Worm (Caenorhabditis elegans) whole organism, L1 larva: Measurements from ENCODE around the gene str-253.

Experiments
- C34B4.2 ChIP-seq: sonication (generic microtip); optimal IDR thresholded peaks from 2 replicates; lab custom pipeline; 2017; ENCODE audit warnings: mild to moderate bottlenecking, missing genetic modification characterization, missing compliant biosample characterization
- aha-1 ChIP-seq: fragments of 150-350 bp; optimal IDR thresholded peaks from 2 replicates; lab custom pipeline; 2014; ENCODE audit warnings: missing biosample characterization, missing genetic modification characterization
- alr-1 ChIP-seq: fragments of 200-800 bp; sonication (Bioruptor generic); optimal IDR thresholded peaks from 2 replicates; lab custom pipeline; 2018; ENCODE audit warnings: borderline replicate concordance, mild to moderate bottlenecking, missing genetic modification characterization, missing compliant biosample characterization
- aly-2 ChIP-seq: fragments of 150-350 bp; optimal IDR thresholded peaks from 2 replicates; lab custom pipeline; 2014; ENCODE audit warnings: missing biosample characterization, missing genetic modification characterization
- blmp-1 ChIP-seq: fragments of 150-350 bp; optimal IDR thresholded peaks from 2 replicates; lab custom pipeline; 2014; ENCODE audit warnings: missing biosample characterization, missing genetic modification characterization
- ceh-88 ChIP-seq: fragments of 200-800 bp; sonication (Bioruptor generic); IDR thresholded peaks from 2 replicates; pipeline ENCODE4 v1.3.6; 2022; ENCODE audit warnings: missing genetic modification characterization, missing compliant biosample characterization
- ces-1 ChIP-seq: fragments of 150-350 bp; optimal IDR thresholded peaks from 2 replicates; lab custom pipeline; 2014; ENCODE audit warnings: missing biosample characterization, missing genetic modification reagents, missing genetic modification characterization
- dpl-1 ChIP-seq, 3 experiments: fragments of 150-350 bp in 2 of 3; sonication (generic microtip) in 1 of 3; optimal IDR thresholded peaks; 2 replicates each; lab custom pipeline; 2014 to 2017; ENCODE audit warnings: missing biosample characterization in 3 of 3, missing genetic modification characterization in 3 of 3, missing genetic modification reagents in 3 of 3
- efl-1 ChIP-seq, 4 experiments: fragments of 150-350 bp; optimal IDR thresholded peaks in 3 of 4; peaks in 1 of 4; 1 replicate in 1 of 4; 2 replicates in 3 of 4; lab custom pipeline; 2014; ENCODE audit warnings: missing biosample characterization in 2 of 4, missing genetic modification characterization in 2 of 4, missing genetic modification reagents in 2 of 4
- egl-13 ChIP-seq: sonication (generic microtip); optimal IDR thresholded peaks from 2 replicates; lab custom pipeline; 2016; ENCODE audit warnings: missing genotype, missing genetic modification reagents, missing genetic modification characterization, missing compliant biosample characterization
- egl-27 ChIP-seq, 2 experiments: fragments of 150-350 bp in 1 of 2; sonication (generic microtip); optimal IDR thresholded peaks; 3 replicates each; lab custom pipeline; 2017 to 2018; ENCODE audit warnings: missing biosample characterization in 2 of 2, missing genetic modification characterization in 2 of 2, missing genetic modification reagents in 2 of 2
- elt-2 ChIP-seq: sonication (generic microtip); optimal IDR thresholded peaks from 2 replicates; lab custom pipeline; 2016; ENCODE audit warnings: missing genetic modification characterization, mild to moderate bottlenecking, inconsistent platforms, missing compliant biosample characterization, missing genetic modification reagents
- fkh-10 ChIP-seq: sonication (generic microtip); optimal IDR thresholded peaks from 2 replicates; lab custom pipeline; 2017; ENCODE audit warnings: missing biosample characterization, missing genetic modification reagents, missing genetic modification characterization
- fkh-8 ChIP-seq: sonication (generic microtip); optimal IDR thresholded peaks from 2 replicates; lab custom pipeline; 2016; ENCODE audit warnings: mild to moderate bottlenecking, missing genetic modification characterization, missing compliant biosample characterization
- fos-1 ChIP-seq: fragments of 150-350 bp; optimal IDR thresholded peaks from 2 replicates; lab custom pipeline; 2014; ENCODE audit warnings: missing biosample characterization, missing genetic modification characterization
- grh-1 ChIP-seq: fragments of 200-800 bp; sonication (Bioruptor generic); IDR thresholded peaks from 2 replicates; pipeline ENCODE4 v1.3.6; 2022; ENCODE audit warnings: missing genetic modification reagents, missing genetic modification characterization, missing compliant biosample characterization
- hlh-17 ChIP-seq: fragments of 200-800 bp; sonication (Bioruptor generic); optimal IDR thresholded peaks from 2 replicates; lab custom pipeline; 2018; ENCODE audit warnings: missing genetic modification characterization, mild to moderate bottlenecking, missing compliant biosample characterization, moderate library complexity, borderline replicate concordance
- hlh-4 ChIP-seq: sonication (generic microtip); optimal IDR thresholded peaks from 2 replicates; lab custom pipeline; 2016; ENCODE audit warnings: mild to moderate bottlenecking, missing genetic modification characterization, missing compliant biosample characterization
- hpl-2 ChIP-seq: fragments of 150-350 bp; optimal IDR thresholded peaks from 2 replicates; lab custom pipeline; 2014; ENCODE audit warnings: missing biosample characterization, missing genetic modification reagents, missing genetic modification characterization
- irx-1 ChIP-seq: sonication (generic microtip); optimal IDR thresholded peaks from 2 replicates; lab custom pipeline; 2016; ENCODE audit warnings: missing genetic modification characterization, missing compliant biosample characterization
- isw-1 ChIP-seq: fragments of 200-800 bp; sonication (Bioruptor generic); IDR thresholded peaks from 2 replicates; pipeline ENCODE4 v1.3.6; 2022; ENCODE audit warnings: missing genetic modification characterization, missing compliant biosample characterization
- jun-1 ChIP-seq: fragments of 150-350 bp; optimal IDR thresholded peaks from 2 replicates; lab custom pipeline; 2014; ENCODE audit warnings: missing biosample characterization, missing genetic modification reagents, missing genetic modification characterization
- lin-13 ChIP-seq: fragments of 150-350 bp; optimal IDR thresholded peaks from 2 replicates; lab custom pipeline; 2014; ENCODE audit warnings: missing biosample characterization, missing genetic modification reagents, missing genetic modification characterization
- lin-14 ChIP-seq: fragments of 200-800 bp; sonication (Bioruptor generic); optimal IDR thresholded peaks from 2 replicates; lab custom pipeline; 2018; ENCODE audit warnings: mild to moderate bottlenecking, missing genetic modification characterization, moderate library complexity, missing compliant biosample characterization
- lin-35 ChIP-seq, 2 experiments: fragments of 150-350 bp; optimal IDR thresholded peaks; 2 replicates each; lab custom pipeline; 2014; ENCODE audit warnings: missing biosample characterization in 2 of 2, missing genetic modification characterization in 2 of 2, missing genetic modification reagents in 2 of 2
- mab-9 ChIP-seq: fragments of 200-800 bp; sonication (Bioruptor generic); IDR thresholded peaks from 2 replicates; pipeline ENCODE4 v1.3.6; 2022; ENCODE audit warnings: missing genetic modification reagents, missing genetic modification characterization, missing compliant biosample characterization
- mdl-1 ChIP-seq, 2 experiments: fragments of 150-350 bp; optimal IDR thresholded peaks; 2 replicates each; lab custom pipeline; 2014 to 2017; ENCODE audit warnings: missing biosample characterization in 2 of 2, missing genetic modification characterization in 2 of 2, inconsistent platforms in 1 of 2
- mef-2 ChIP-seq: fragments of 150-350 bp; optimal IDR thresholded peaks from 2 replicates; lab custom pipeline; 2014; ENCODE audit warnings: missing biosample characterization, missing genetic modification characterization
- mep-1 ChIP-seq: fragments of 150-350 bp; optimal IDR thresholded peaks from 2 replicates; lab custom pipeline; 2014; ENCODE audit warnings: missing biosample characterization, missing genetic modification characterization
- nhr-12 ChIP-seq: sonication (generic microtip); optimal IDR thresholded peaks from 2 replicates; lab custom pipeline; 2017; ENCODE audit warnings: missing biosample characterization, missing genetic modification characterization
- nhr-19 ChIP-seq: fragments of 200-800 bp; sonication (Bioruptor generic); conservative IDR thresholded peaks from 2 replicates; pipeline ENCODE4 v1.3.6; 2022; ENCODE audit warnings: missing genetic modification characterization, missing compliant biosample characterization
- nhr-20 ChIP-seq: sonication (generic microtip); optimal IDR thresholded peaks from 2 replicates; lab custom pipeline; 2016; ENCODE audit warnings: mild to moderate bottlenecking, missing genetic modification characterization, missing compliant biosample characterization
- nhr-237 ChIP-seq: fragments of 150-350 bp; optimal IDR thresholded peaks from 2 replicates; lab custom pipeline; 2014; ENCODE audit warnings: missing biosample characterization, missing genetic modification characterization
- nhr-84 ChIP-seq: sonication (generic microtip); optimal IDR thresholded peaks from 2 replicates; lab custom pipeline; 2017; ENCODE audit warnings: missing biosample characterization, missing genetic modification characterization
- pag-3 ChIP-seq: sonication (generic microtip); optimal IDR thresholded peaks from 2 replicates; lab custom pipeline; 2017; ENCODE audit warnings: missing genetic modification characterization, mild to moderate bottlenecking, missing compliant biosample characterization, antibody characterized with exemption, borderline replicate concordance; ENCODE audit not compliant: insufficient read depth
- sox-4 ChIP-seq: sonication (generic microtip); optimal IDR thresholded peaks from 2 replicates; lab custom pipeline; 2016; ENCODE audit warnings: missing genetic modification characterization, missing compliant biosample characterization
- tbx-2 ChIP-seq: sonication (generic microtip); optimal IDR thresholded peaks from 2 replicates; lab custom pipeline; 2016; ENCODE audit warnings: missing genetic modification characterization, missing compliant biosample characterization
- tlp-1 ChIP-seq: fragments of 150-350 bp; optimal IDR thresholded peaks from 2 replicates; lab custom pipeline; 2014; ENCODE audit warnings: missing biosample characterization, missing genetic modification characterization
- unc-130 ChIP-seq: fragments of 150-350 bp; optimal IDR thresholded peaks from 2 replicates; lab custom pipeline; 2017; ENCODE audit warnings: missing biosample characterization, missing genetic modification characterization, inconsistent platforms
- unc-62 ChIP-seq: fragments of 150-350 bp; optimal IDR thresholded peaks from 2 replicates; lab custom pipeline; 2014; ENCODE audit warnings: missing biosample characterization, missing genetic modification reagents, missing genetic modification characterization
- unc-86 ChIP-seq: sonication (generic microtip); optimal IDR thresholded peaks from 2 replicates; lab custom pipeline; 2016; ENCODE audit warnings: missing genetic modification characterization, missing compliant biosample characterization
- vab-15 ChIP-seq: sonication (generic microtip); optimal IDR thresholded peaks from 2 replicates; lab custom pipeline; 2017; ENCODE audit warnings: missing genotype, mild to moderate bottlenecking, missing genetic modification characterization, missing compliant biosample characterization
- zag-1 ChIP-seq: fragments of 150-350 bp; optimal IDR thresholded peaks from 2 replicates; lab custom pipeline; 2014; ENCODE audit warnings: missing biosample characterization, missing genetic modification characterization
- ztf-11 ChIP-seq, 2 experiments: sonication (generic microtip); optimal IDR thresholded peaks; 2 replicates each; lab custom pipeline; 2016 to 2017; ENCODE audit warnings: missing genetic modification characterization in 2 of 2, missing biosample characterization in 1 of 2, missing compliant biosample characterization in 1 of 2

The str-253 gene

DNA sequence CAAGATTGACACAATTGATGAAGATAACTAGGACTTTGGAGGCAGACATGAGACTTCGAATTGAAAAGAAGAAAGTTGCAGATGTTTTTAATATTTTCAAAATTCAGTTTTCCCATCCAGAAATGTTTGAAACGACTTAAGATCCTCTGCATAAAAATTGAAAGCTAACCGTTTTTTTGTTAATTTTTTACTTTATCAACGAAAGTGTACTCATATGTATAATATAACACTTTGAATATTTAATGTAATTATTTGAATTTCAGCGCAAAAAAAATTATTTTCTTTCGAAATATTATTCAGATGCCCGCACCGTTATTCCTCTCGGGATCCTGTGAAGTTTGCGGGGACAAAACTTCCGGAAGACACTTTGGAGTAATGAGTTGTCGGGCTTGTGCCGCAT, 27.5 kb downstream of the str-253 start, which contains the start of gene nhr-18:
Gene nhr-18 (plus strand): TSS at position 301 of the 400 bp plus-strand sequence.
- TF ChIP-seq efl-1 (optimal IDR thresholded peaks at IDR 0.05; lab: Kevin White, UChicago), result no peak
- TF ChIP-seq efl-1 (GFP tag; optimal IDR thresholded peaks at IDR 0.05 in 1 of 2; lab: Kevin White, UChicago), result peak in 1 of 2 experiments; percentile 15
- no peak for TF ChIP-seq ces-1 (GFP tag; lab: Kevin White, UChicago)
- TF ChIP-seq hpl-2 (GFP tag; lab: Kevin White, UChicago), result no peak
- no peak for TF ChIP-seq lin-14 (GFP tag; lab: Kevin White, UChicago)
- no peak for TF ChIP-seq nhr-84 (tag; lab: Kevin White, UChicago)
- TF ChIP-seq mdl-1 (tag; optimal IDR thresholded peaks at IDR 0.05; lab: Kevin White, UChicago), result no peak
- TF ChIP-seq vab-15 (tag; lab: Kevin White, UChicago), result no peak

DNA sequence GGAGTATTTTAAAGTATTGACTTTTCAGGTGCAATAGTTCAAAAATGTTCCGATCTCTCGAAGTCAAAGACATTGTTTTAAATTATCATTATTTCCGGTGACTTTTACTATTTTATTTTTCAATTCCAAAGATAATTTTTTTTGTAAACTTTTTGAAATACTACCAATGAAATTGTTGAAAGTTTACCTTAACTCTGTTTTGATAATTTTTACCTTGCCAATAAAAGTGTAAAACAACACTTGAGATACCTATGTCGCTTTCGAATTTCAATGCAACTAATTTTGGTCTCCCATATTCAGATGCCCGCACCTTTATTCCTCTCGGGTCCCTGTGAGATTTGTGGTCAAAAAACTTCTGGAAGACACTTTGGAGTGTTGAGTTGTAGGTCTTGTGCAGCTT, 29.3 kb downstream of the str-253 start, which contains the start of gene nhr-103:
Gene nhr-103 (plus strand): TSS at position 301 of the 400 bp plus-strand sequence.
- TF ChIP-seq lin-14 (GFP tag; lab: Kevin White, UChicago) (no peak), aha-1 (tag; lab: Kevin White, UChicago) (no peak), fkh-10 (no peak), grh-1 (GFP tag; lab: Robert Waterston, UW) (no peak), nhr-84 (tag; lab: Kevin White, UChicago) (no peak), ceh-88 (no peak), tlp-1 (tag; lab: Kevin White, UChicago) (no peak)
- TF ChIP-seq, all 84 proteins: peak for 0

DNA sequence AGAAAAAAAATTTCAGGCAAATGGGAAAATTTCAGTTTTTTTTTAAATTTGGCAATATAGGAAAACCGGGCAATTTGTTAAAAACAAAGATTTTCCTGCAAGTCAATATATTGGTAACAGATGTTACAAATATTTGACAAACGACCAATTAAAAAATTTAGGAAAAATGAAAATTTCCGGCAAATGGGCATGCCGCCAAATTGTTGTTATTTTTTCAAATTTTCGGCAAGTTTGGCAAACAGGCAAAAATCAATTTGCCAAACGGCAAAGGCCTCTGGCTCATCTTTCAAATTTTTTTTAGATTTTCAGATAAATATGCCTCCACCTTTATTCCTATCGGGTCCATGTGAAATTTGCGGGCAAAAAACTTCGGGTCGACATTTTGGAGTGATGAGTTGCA, 32.6 kb downstream of the str-253 start, which contains the start of gene nhr-128:
Gene nhr-128 (plus strand): TSS at position 301 of the 400 bp plus-strand sequence.
- TF ChIP-seq sox-4 (tag; lab: Kevin White, UChicago), result no peak
- no peak for TF ChIP-seq alr-1 (tag; lab: Kevin White, UChicago)
- TF ChIP-seq unc-62 (GFP tag; lab: Kevin White, UChicago), result no peak

DNA sequence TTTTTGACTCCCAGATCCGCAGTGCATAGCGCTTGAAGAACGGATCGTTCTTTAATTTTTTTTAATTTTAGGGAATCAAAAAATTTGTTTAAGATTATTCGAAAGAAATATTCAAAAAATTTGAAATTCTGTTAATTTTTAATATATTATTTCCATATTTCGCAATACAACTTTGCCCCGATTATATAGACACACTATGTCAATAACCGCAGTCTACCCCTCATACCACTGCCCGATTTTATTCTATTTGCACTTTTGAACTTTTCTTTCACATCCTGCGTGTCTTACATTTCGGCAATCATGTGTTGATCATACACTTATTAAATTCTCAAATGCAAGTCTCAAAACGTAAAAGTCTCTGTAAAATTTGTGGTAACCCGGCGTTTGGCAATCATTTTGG, 35.6 kb downstream of the str-253 start, which contains the start of gene nhr-56:
Gene nhr-56 (plus strand): TSS at position 202 of the 400 bp plus-strand sequence.
- peak in 1 of 3 experiments; percentile 21 for TF ChIP-seq dpl-1 (GFP tag; optimal IDR thresholded peaks at IDR 0.05; lab: Kevin White, UChicago)
- no peak for TF ChIP-seq egl-13
- no peak for TF ChIP-seq egl-27 (tag; optimal IDR thresholded peaks at IDR 0.05; lab: Kevin White, UChicago)
- no peak for TF ChIP-seq hlh-17 (GFP tag; lab: Kevin White, UChicago)
- no peak for TF ChIP-seq aha-1 (tag; lab: Kevin White, UChicago)
- peak; percentile 39 for TF ChIP-seq blmp-1 (tag; lab: Kevin White, UChicago)
- no peak for TF ChIP-seq fos-1
- no peak for TF ChIP-seq isw-1
- TF ChIP-seq unc-86 (tag; lab: Kevin White, UChicago), result no peak
- no peak for TF ChIP-seq irx-1
- peak; percentile 60 for TF ChIP-seq mep-1
- TF ChIP-seq ceh-88, result no peak
- TF ChIP-seq mef-2, result no peak
- no peak for TF ChIP-seq zag-1 (tag; lab: Kevin White, UChicago)
- no peak for TF ChIP-seq mab-9
- TF ChIP-seq nhr-12 (tag; lab: Kevin White, UChicago), result no peak
- no peak for TF ChIP-seq nhr-237 (tag; lab: Kevin White, UChicago)
- no peak for TF ChIP-seq unc-130 (tag; lab: Kevin White, UChicago)
- TF ChIP-seq aly-2 (tag; lab: Kevin White, UChicago), result no peak
- TF ChIP-seq elt-2 (tag; lab: Kevin White, UChicago), result peak; percentile 27
- peak; percentile 34 for TF ChIP-seq jun-1 (tag; lab: Kevin White, UChicago)
- TF ChIP-seq nhr-20 (tag; lab: Kevin White, UChicago), result peak; percentile 80
- no peak for TF ChIP-seq lin-14 (GFP tag; lab: Kevin White, UChicago)
- no peak for TF ChIP-seq lin-13 (GFP tag; lab: Kevin White, UChicago)
- no peak for TF ChIP-seq ztf-11 (tag; optimal IDR thresholded peaks at IDR 0.05; lab: Kevin White, UChicago)
- peak in 1 of 2 experiments; percentile 63 for TF ChIP-seq lin-35 (GFP tag; optimal IDR thresholded peaks at IDR 0.05; lab: Kevin White, UChicago)
- TF ChIP-seq tbx-2 (tag; lab: Kevin White, UChicago), result no peak
- TF ChIP-seq nhr-19 (GFP tag; lab: Robert Waterston, UW), result peak; percentile 14; the same call in 1 of the 2 replicates
- peak in 1 of 2 experiments; percentile 38 for TF ChIP-seq mdl-1 (tag; optimal IDR thresholded peaks at IDR 0.05; lab: Kevin White, UChicago)
- no peak for TF ChIP-seq sox-4 (tag; lab: Kevin White, UChicago)
- TF ChIP-seq pag-3 (tag; lab: Kevin White, UChicago), result no peak
- no peak for TF ChIP-seq C34B4.2 (tag; lab: Kevin White, UChicago)
- no peak for TF ChIP-seq hlh-4 (tag; lab: Kevin White, UChicago)
- no peak for TF ChIP-seq hpl-2 (GFP tag; lab: Kevin White, UChicago)
- TF ChIP-seq fkh-8 (tag; lab: Kevin White, UChicago), result peak; percentile 19
